Worm (Caenorhabditis elegans): Measurements from ENCODE around the gene srj-1.

DNA sequence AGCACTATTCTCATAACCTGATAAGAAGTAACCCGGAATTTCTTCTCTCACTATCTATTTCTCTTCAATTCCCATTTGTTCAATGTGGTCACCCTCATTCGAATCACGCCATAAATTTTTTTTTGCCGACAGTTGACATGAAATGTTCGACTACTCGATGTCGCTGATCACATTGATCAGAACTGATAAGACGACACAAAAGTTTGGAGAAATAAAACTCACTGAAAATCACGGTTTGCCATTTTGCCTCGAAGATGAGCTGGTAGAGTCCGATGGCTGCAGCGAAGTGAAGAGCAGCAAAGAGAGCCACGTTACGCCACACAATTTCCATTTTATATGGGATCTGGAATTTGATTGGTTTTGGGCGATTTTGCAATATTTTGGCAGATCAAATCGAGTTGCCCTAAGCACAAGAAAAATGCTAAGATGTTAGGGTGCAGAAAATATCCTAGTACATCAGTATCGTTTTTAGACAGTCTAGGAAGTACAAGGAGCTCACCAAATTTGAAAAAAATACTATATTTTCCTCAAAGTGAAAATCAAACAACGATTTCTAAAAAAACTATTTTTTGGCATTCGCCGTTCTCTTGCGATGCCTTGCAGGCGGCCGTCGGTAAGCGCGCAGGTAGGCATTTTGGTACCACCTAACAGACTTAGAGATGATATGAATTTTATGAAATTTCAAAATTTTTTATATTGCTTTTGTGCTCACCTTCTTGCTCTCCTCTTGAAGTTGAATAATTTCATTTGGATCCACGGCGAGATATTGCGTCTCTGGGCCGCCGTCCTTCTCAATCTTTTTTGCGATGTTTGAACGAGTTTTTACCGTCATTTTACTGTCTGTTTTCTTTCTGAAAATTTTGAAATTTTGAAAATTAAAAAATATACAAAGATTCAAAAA lies 50.1 kb downstream of the srj-1 start, which contains the start of gene fat-6:
- TF ChIP-seq nhr-237 (tag; optimal IDR thresholded peaks at IDR 0.05) (no peak), ama-1 (optimal IDR thresholded peaks at IDR 0.05) (no peak)

Data from whole organism, L2 larva.